Worm (Caenorhabditis elegans) whole organism, young adult: ENCODE data around the gene sftb-1.

Experiments
- dox-1 ChIP-seq: fragments of 200-800 bp; sonication (Bioruptor generic); IDR thresholded peaks from 2 replicates; pipeline ENCODE4 v1.3.6; 2022; ENCODE audit warnings: missing genetic modification reagents, missing genetic modification characterization, missing compliant biosample characterization
- egl-18 ChIP-seq: fragments of 200-800 bp; sonication (Bioruptor generic); IDR thresholded peaks from 2 replicates; pipeline ENCODE4 v1.3.6; 2022; ENCODE audit warnings: missing genetic modification reagents, missing genetic modification characterization, missing compliant biosample characterization
- gei-17 ChIP-seq: fragments of 200-800 bp; sonication (Bioruptor generic); optimal IDR thresholded peaks from 2 replicates; lab custom pipeline; 2018; ENCODE audit warnings: mild to moderate bottlenecking, missing genetic modification characterization, missing compliant biosample characterization
- lin-40 ChIP-seq: sonication (generic microtip); optimal IDR thresholded peaks from 2 replicates; lab custom pipeline; 2016; ENCODE audit warnings: missing genetic modification characterization, mild to moderate bottlenecking, missing compliant biosample characterization, missing genotype, missing genetic modification reagents
- madf-6 ChIP-seq: fragments of 200-800 bp; sonication (Bioruptor generic); IDR thresholded peaks from 2 replicates; pipeline ENCODE4 v1.3.6; 2022; ENCODE audit warnings: missing genetic modification reagents, missing genetic modification characterization, missing compliant biosample characterization

- TF ChIP-seq gei-17 (GFP tag; lab: Kevin White, UChicago) = no peak
- no peak for TF ChIP-seq dox-1 (GFP tag; lab: Robert Waterston, UW)
- no peak for TF ChIP-seq madf-6 (GFP tag; lab: Robert Waterston, UW)
- TF ChIP-seq lin-40 (tag; lab: Kevin White, UChicago) = no peak
- TF ChIP-seq egl-18 (GFP tag; lab: Robert Waterston, UW) = no peak
These were observed 21.5 kb downstream of the sftb-1 start, which contains the start of gene Y44F5A.1 for ce11 chrIII:4247571-4247970.
